Worm (Caenorhabditis elegans): ENCODE data around the gene alkb-8.

The alkb-8 gene

ce11 chrIII:3699275-3699674, 9.9 kb upstream of the alkb-8 start, which contains the start of gene cyn-9 (continued):
- TF ChIP-seq rcor-1 (GFP tag; IDR thresholded peaks at IDR 0.05) (no peak), sea-2 (GFP tag; IDR thresholded peaks at IDR 0.05) (no peak), ceh-40 (GFP tag; IDR thresholded peaks at IDR 0.05) (no peak), ztf-22 (GFP tag; optimal IDR thresholded peaks at IDR 0.05) (no peak), let-607 (tag; optimal IDR thresholded peaks at IDR 0.05) (no peak), somi-1 (GFP tag; optimal IDR thresholded peaks at IDR 0.05) (no peak), athp-1 (tag; optimal IDR thresholded peaks at IDR 0.05) (peak; percentile 33), ztf-6 (GFP tag; IDR thresholded peaks at IDR 0.05) (no peak), B0261.1 (tag; optimal IDR thresholded peaks at IDR 0.05) (no peak), ztf-3 (GFP tag; optimal IDR thresholded peaks at IDR 0.05) (peak; percentile 37), cebp-1 (GFP tag; IDR thresholded peaks at IDR 0.05) (no peak), cebp-1 (tag; optimal IDR thresholded peaks at IDR 0.05) (peak; percentile 3), F37B4.10 (GFP tag; IDR thresholded peaks at IDR 0.05) (no peak), zim-3 (tag; optimal IDR thresholded peaks at IDR 0.05) (no peak), Y67H2A.10 (GFP tag; conservative IDR thresholded peaks at IDR 0.05) (no peak), ceh-27 (GFP tag; optimal IDR thresholded peaks at IDR 0.05) (no peak), C06A6.2 (GFP tag; conservative IDR thresholded peaks at IDR 0.05) (no peak), K12H6.12 (tag; optimal IDR thresholded peaks at IDR 0.05) (no peak), nhr-80 (tag; optimal IDR thresholded peaks at IDR 0.05) (no peak), dpl-1 (GFP tag; optimal IDR thresholded peaks at IDR 0.05) (no peak), attf-6 (GFP tag; IDR thresholded peaks at IDR 0.05) (no peak), snpc-1.3 (tag; optimal IDR thresholded peaks at IDR 0.05; ENCODE audit: insufficient read depth) (no peak), K11D2.4 (GFP tag; IDR thresholded peaks at IDR 0.05) (no peak), F39B2.1 (GFP tag; IDR thresholded peaks at IDR 0.05) (0 out of 2 replicates have a peak, but pooled peaks have one; percentile 21)

- TF ChIP-seq dox-1 (GFP tag; IDR thresholded peaks at IDR 0.05) (peak; percentile 85), ceh-27 (GFP tag; optimal IDR thresholded peaks at IDR 0.05) (no peak), Y53G8AR.9 (GFP tag; conservative IDR thresholded peaks at IDR 0.05) (no peak), ccch-3 (GFP tag; optimal IDR thresholded peaks at IDR 0.05) (no peak), F49E8.2 (tag; optimal IDR thresholded peaks at IDR 0.05; ENCODE audit: insufficient read depth) (no peak), egl-18 (GFP tag; IDR thresholded peaks at IDR 0.05) (no peak), Y79H2A.3 (GFP tag; conservative IDR thresholded peaks at IDR 0.05) (no peak), ztf-6 (GFP tag; IDR thresholded peaks at IDR 0.05) (no peak), T26A5.8 (tag; optimal IDR thresholded peaks at IDR 0.05) (no peak), sdz-38 (tag; optimal IDR thresholded peaks at IDR 0.05) (no peak), dpff-1 (tag; optimal IDR thresholded peaks at IDR 0.05) (no peak), athp-1 (tag; optimal IDR thresholded peaks at IDR 0.05) (no peak), sptf-2 (GFP tag; optimal IDR thresholded peaks at IDR 0.05) (no peak), let-526 (GFP tag; IDR thresholded peaks at IDR 0.05) (no peak; the same call in 1 of the 2 replicates), B0035.1 (tag; optimal IDR thresholded peaks at IDR 0.05) (no peak), lir-1 (GFP tag; conservative IDR thresholded peaks at IDR 0.05) (no peak), F33H1.4 (GFP tag; IDR thresholded peaks at IDR 0.05) (peak; percentile 56), ztf-22 (GFP tag; optimal IDR thresholded peaks at IDR 0.05) (no peak), aptf-3 (GFP tag; IDR thresholded peaks at IDR 0.05) (no peak), snpc-4 (GFP tag; optimal IDR thresholded peaks at IDR 0.05) (no peak), snpc-4 (tag; optimal IDR thresholded peaks at IDR 0.05) (peak in 2 of 4 experiments; percentile 28 to 35), fkh-3 (tag; optimal IDR thresholded peaks at IDR 0.05) (no peak), pbrm-1 (GFP tag; IDR thresholded peaks at IDR 0.05) (no peak), F37B4.10 (GFP tag; IDR thresholded peaks at IDR 0.05) (0 out of 2 replicates have a peak, but pooled peaks have one; percentile 22), dpl-1 (GFP tag; optimal IDR thresholded peaks at IDR 0.05) (no peak), ZK185.1 (tag; optimal IDR thresholded peaks at IDR 0.05; ENCODE audit: poor library complexity, severe bottlenecking) (no peak), let-607 (tag; optimal IDR thresholded peaks at IDR 0.05) (peak; percentile 99), madf-10 (tag; optimal IDR thresholded peaks at IDR 0.05) (peak; percentile 44), efl-1 (GFP tag; optimal IDR thresholded peaks at IDR 0.05) (no peak), K12H6.12 (tag; optimal IDR thresholded peaks at IDR 0.05) (no peak)
Measured at ce11 chrIII:3701411-3702310, 7.5 kb upstream of the alkb-8 start, which contains the start of the genes pdi-1 and C14B1.2. TSS of gene pdi-1 (minus strand) at chrIII:3701461. TSS of gene C14B1.2 (plus strand) at chrIII:3702260.

All from whole organism, young adult.